Worm (Caenorhabditis elegans): ENCODE results near the gene C29E4.11.

C29E4.11 gene

ce11 chrIII:7978289-7978688 is 20.4 kb upstream of the C29E4.11 start:
- TF ChIP-seq nhr-28 (tag; optimal IDR thresholded peaks at IDR 0.05) = no peak
- TF ChIP-seq daf-12 (tag; optimal IDR thresholded peaks at IDR 0.05) = no peak
- no peak for TF ChIP-seq ceh-28 (tag; optimal IDR thresholded peaks at IDR 0.05)
- TF ChIP-seq ama-1 (optimal IDR thresholded peaks at IDR 0.05) = peak; percentile 42
- TF ChIP-seq nhr-25 (tag; optimal IDR thresholded peaks at IDR 0.05) = no peak
- TF ChIP-seq lin-39 (tag; optimal IDR thresholded peaks at IDR 0.05) = no peak
- no peak for TF ChIP-seq fkh-2 (tag; optimal IDR thresholded peaks at IDR 0.05)

ce11 chrIII:7977777-7978176 is 19.9 kb upstream of the C29E4.11 start, which contains the start of gene C06G4.4:
TSS of gene C06G4.4 (minus strand) at chrIII:7977812.
- TF ChIP-seq unc-39 (tag; optimal IDR thresholded peaks at IDR 0.05) (no peak), pha-4 (tag; optimal IDR thresholded peaks at IDR 0.05) (no peak), egl-5 (tag; optimal IDR thresholded peaks at IDR 0.05) (no peak), lin-15B (tag; optimal IDR thresholded peaks at IDR 0.05) (no peak), daf-12 (tag; optimal IDR thresholded peaks at IDR 0.05) (no peak), lsy-12 (tag; optimal IDR thresholded peaks at IDR 0.05) (no peak), zag-1 (tag; optimal IDR thresholded peaks at IDR 0.05) (no peak), eor-1 (tag; optimal IDR thresholded peaks at IDR 0.05) (no peak), nhr-43 (tag; optimal IDR thresholded peaks at IDR 0.05; ENCODE audit: poor library complexity, severe bottlenecking) (no peak)

- TF ChIP-seq nhr-43 (tag; optimal IDR thresholded peaks at IDR 0.05; ENCODE audit: poor library complexity, severe bottlenecking) (peak; percentile 28), jun-1 (tag; optimal IDR thresholded peaks at IDR 0.05) (no peak), R02D3.7 (tag; optimal IDR thresholded peaks at IDR 0.05) (peak; percentile 22), lsy-12 (tag; optimal IDR thresholded peaks at IDR 0.05) (peak; percentile 14), elt-2 (tag; optimal IDR thresholded peaks at IDR 0.05) (peak; percentile 19), ama-1 (optimal IDR thresholded peaks at IDR 0.05) (peak; percentile 65)
These were observed 19.3 kb upstream of the C29E4.11 start for ce11 chrIII:7977224-7977623.

- TF ChIP-seq nhr-25 (tag; optimal IDR thresholded peaks at IDR 0.05) (peak; percentile 24), ZK546.5 (tag; optimal IDR thresholded peaks at IDR 0.05) (no peak), pha-4 (tag; optimal IDR thresholded peaks at IDR 0.05) (peak; percentile 71), ceh-82 (tag; optimal IDR thresholded peaks at IDR 0.05) (no peak), nhr-43 (tag; optimal IDR thresholded peaks at IDR 0.05; ENCODE audit: poor library complexity, severe bottlenecking) (peak; percentile 15), ztf-11 (tag; optimal IDR thresholded peaks at IDR 0.05) (no peak), lin-39 (tag; optimal IDR thresholded peaks at IDR 0.05) (peak; percentile 9), ztf-4 (tag; optimal IDR thresholded peaks at IDR 0.05) (peak; percentile 19), lsy-12 (tag; optimal IDR thresholded peaks at IDR 0.05) (no peak), nfya-1 (tag; optimal IDR thresholded peaks at IDR 0.05; ENCODE audit: insufficient read depth) (no peak), fos-1 (tag; optimal IDR thresholded peaks at IDR 0.05) (no peak), jun-1 (tag; optimal IDR thresholded peaks at IDR 0.05) (peak; percentile 60), elt-2 (tag; optimal IDR thresholded peaks at IDR 0.05) (peak; percentile 54), unc-62 (GFP tag; optimal IDR thresholded peaks at IDR 0.05) (no peak), skn-1 (tag; optimal IDR thresholded peaks at IDR 0.05) (peak; percentile 42), pqm-1 (tag; optimal IDR thresholded peaks at IDR 0.05) (peak; percentile 26)
These were observed 16.2 kb upstream of the C29E4.11 start for ce11 chrIII:7973968-7974607.

- TF ChIP-seq snpc-4 (tag; optimal IDR thresholded peaks at IDR 0.05) (peak; percentile 85), nhr-43 (tag; optimal IDR thresholded peaks at IDR 0.05; ENCODE audit: poor library complexity, severe bottlenecking) (peak; percentile 89), nhr-67 (tag; optimal IDR thresholded peaks at IDR 0.05) (no peak), ztf-11 (tag; optimal IDR thresholded peaks at IDR 0.05) (no peak), elt-3 (tag; optimal IDR thresholded peaks at IDR 0.05) (no peak), ceh-9 (tag; optimal IDR thresholded peaks at IDR 0.05) (no peak), daf-12 (tag; optimal IDR thresholded peaks at IDR 0.05) (no peak), lin-15B (tag; optimal IDR thresholded peaks at IDR 0.05) (peak; percentile 95), ZK546.5 (tag; optimal IDR thresholded peaks at IDR 0.05) (no peak), fkh-10 (GFP tag; optimal IDR thresholded peaks at IDR 0.05) (peak; percentile 54), mdl-1 (tag; optimal IDR thresholded peaks at IDR 0.05) (peak; percentile 45), fos-1 (tag; optimal IDR thresholded peaks at IDR 0.05) (no peak), egl-5 (tag; optimal IDR thresholded peaks at IDR 0.05) (peak; percentile 85), pha-4 (tag; optimal IDR thresholded peaks at IDR 0.05) (peak; percentile 96), zag-1 (tag; optimal IDR thresholded peaks at IDR 0.05) (no peak), unc-62 (GFP tag; optimal IDR thresholded peaks at IDR 0.05) (no peak), ama-1 (optimal IDR thresholded peaks at IDR 0.05) (peak; percentile 86), nhr-76 (tag; optimal IDR thresholded peaks at IDR 0.05) (no peak), nhr-28 (tag; optimal IDR thresholded peaks at IDR 0.05) (no peak), hmg-11 (tag; optimal IDR thresholded peaks at IDR 0.05) (peak; percentile 92), nhr-12 (tag; optimal IDR thresholded peaks at IDR 0.05) (no peak), ceh-16 (tag; optimal IDR thresholded peaks at IDR 0.05) (no peak), aly-2 (tag; optimal IDR thresholded peaks at IDR 0.05) (peak; percentile 37), nfya-1 (tag; optimal IDR thresholded peaks at IDR 0.05; ENCODE audit: insufficient read depth) (peak; percentile 92), jun-1 (tag; optimal IDR thresholded peaks at IDR 0.05) (peak; percentile 89), lin-39 (tag; optimal IDR thresholded peaks at IDR 0.05) (peak; percentile 97), ceh-82 (tag; optimal IDR thresholded peaks at IDR 0.05) (peak; percentile 73), ceh-28 (tag; optimal IDR thresholded peaks at IDR 0.05) (peak; percentile 75), sea-2 (GFP tag; optimal IDR thresholded peaks at IDR 0.05) (no peak), nhr-23 (tag; optimal IDR thresholded peaks at IDR 0.05) (peak; percentile 98)
These were observed 15.4 kb upstream of the C29E4.11 start, which contains the start of the genes eef-1B.1 and aco-2 for ce11 chrIII:7973201-7973767. TSS of gene eef-1B.1 (minus strand) at chrIII:7973386. TSS of gene aco-2 (plus strand) at chrIII:7973717.

Data from whole organism, L3 larva.